Worm (Caenorhabditis elegans): ENCODE results near the gene pitr-2.

ce11 chrV:9127773-9128172 is 9.7 kb downstream of the pitr-2 start, which contains the start of gene F21C10.3:
- TF ChIP-seq nhr-11 (tag; optimal IDR thresholded peaks at IDR 0.05) (no peak), pag-3 (tag; optimal IDR thresholded peaks at IDR 0.05; ENCODE audit: borderline replicate concordance) (no peak), rnt-1 (tag; optimal IDR thresholded peaks at IDR 0.05) (no peak), ets-4 (tag; optimal IDR thresholded peaks at IDR 0.05) (no peak), nfya-1 (tag; optimal IDR thresholded peaks at IDR 0.05) (no peak), fkh-10 (GFP tag; optimal IDR thresholded peaks at IDR 0.05) (no peak), mec-3 (tag; optimal IDR thresholded peaks at IDR 0.05; ENCODE audit: borderline replicate concordance) (no peak), unc-3 (GFP tag; conservative IDR thresholded peaks at IDR 0.05) (no peak), unc-3 (tag; optimal IDR thresholded peaks at IDR 0.05) (no peak)
